Fruit fly (Drosophila melanogaster): Measurements from ENCODE around the gene Vti1a.

The Vti1a gene

dm6 chr3L:709882-710281, 17.2 kb upstream of the Vti1a start:
- TF ChIP-seq CG17801 (GFP tag; optimal IDR thresholded peaks at IDR 0.05; ENCODE audit: partially characterized antibody): no peak

DNA sequence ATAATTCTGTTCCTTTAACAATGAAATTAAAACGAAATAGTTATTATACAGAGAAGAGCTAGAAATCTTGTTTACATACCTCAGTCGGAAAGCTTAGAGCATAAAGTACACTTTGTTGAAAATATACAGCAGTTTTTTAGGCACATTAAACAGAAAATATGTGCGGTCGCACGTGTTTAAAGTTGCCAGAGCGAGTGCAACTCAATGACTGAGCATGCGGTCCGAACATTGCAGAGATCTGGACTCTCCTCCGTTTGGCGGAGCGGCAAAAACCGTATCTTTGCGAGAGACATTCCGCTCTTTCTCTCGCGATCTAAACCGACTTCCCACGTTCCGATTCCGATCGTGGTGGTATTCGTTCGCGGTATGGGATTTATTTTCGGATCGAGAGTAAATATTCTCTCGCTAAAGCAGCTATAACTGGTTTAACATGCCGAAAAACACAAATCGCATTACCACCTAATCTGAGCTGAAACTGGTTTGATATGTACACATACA, 15.3 kb upstream of the Vti1a start, which contains the start of gene CG13895:
TSS of gene CG13895 (minus strand) at position 214 of the 498 bp plus-strand sequence.
- no peak for TF ChIP-seq CG17801 (GFP tag; optimal IDR thresholded peaks at IDR 0.05; ENCODE audit: partially characterized antibody)

dm6 chr3L:704661-705543, 12.2 kb upstream of the Vti1a start:
- no peak for TF ChIP-seq CG17801 (GFP tag; optimal IDR thresholded peaks at IDR 0.05; ENCODE audit: partially characterized antibody)

- no peak for TF ChIP-seq CG17801 (GFP tag; optimal IDR thresholded peaks at IDR 0.05; ENCODE audit: partially characterized antibody)
These were observed 10.6 kb upstream of the Vti1a start for dm6 chr3L:703160-703793.

dm6 chr3L:701798-702635, 9.3 kb upstream of the Vti1a start:
- no peak for TF ChIP-seq CG17801 (GFP tag; optimal IDR thresholded peaks at IDR 0.05; ENCODE audit: partially characterized antibody)

DNA sequence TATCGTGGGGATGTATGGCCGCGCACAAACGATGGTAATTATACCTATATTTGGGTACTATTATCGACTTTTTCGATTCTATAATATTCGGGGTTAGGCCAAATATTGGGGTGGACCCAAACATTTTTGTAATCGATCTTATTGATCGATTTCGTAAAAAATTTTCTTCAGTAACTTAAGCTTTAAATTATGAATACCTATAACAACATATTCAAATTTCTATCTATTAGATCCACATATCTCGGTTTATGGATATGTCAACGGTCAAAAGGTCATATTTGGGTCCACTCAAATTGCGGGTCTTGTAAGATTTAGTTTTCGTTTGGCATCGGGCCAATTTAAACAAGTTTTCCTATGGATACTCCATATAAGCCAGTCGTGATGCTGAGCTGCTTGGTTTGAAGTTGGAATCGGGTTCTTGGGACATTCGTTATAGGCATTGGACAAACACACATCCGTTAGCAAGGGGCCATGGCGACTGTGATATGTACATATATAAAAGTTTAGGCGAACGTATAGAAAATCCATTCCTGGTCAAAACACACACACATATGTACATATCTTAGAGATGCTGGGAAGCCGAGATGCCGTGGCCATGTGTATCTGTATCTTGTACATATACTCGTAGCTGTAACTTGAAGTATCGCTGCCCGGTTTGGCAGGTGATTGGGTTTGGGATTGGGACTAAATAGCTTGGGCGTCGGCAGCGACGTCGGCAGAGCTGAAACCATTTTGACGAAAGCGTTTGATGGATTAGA, 7.6 kb upstream of the Vti1a start:
- no peak for TF ChIP-seq CG17801 (GFP tag; optimal IDR thresholded peaks at IDR 0.05; ENCODE audit: partially characterized antibody)

DNA sequence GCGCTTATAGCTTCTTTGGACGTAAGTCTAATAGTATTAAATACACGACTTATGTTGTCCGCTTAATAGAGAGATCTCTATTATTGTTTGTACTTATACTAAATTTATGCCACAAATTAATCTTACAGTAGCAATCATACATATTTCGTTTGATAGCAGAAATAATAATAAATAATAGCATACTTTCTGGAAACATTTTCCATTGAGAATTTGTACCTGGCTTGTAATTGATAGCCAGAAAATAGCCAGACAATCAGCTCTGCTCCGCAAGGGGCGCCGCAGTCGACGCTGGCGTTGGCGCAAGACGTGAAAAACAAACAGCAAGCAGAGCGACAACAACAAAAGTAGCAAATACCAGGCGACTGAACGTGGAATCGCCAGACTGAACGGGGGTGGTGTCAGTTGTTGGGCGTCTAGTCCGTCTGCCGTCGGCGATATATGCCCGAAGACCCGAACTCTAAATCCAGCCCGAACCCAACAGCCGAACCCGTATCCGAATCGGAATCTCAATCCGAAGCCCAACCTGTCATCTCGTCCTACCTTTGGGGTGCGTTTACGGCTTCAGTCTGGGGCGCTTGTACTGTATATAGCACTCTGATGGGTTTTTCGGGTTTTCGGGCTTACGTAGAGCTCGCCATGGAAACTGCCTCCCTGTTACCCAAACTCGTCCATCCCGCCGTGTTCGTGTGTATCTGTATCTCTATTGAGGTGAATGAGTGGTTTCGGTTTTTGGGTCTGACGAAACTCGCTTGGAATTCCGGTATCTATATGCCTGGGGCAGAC, 6.8 kb upstream of the Vti1a start:
- no peak for TF ChIP-seq CG17801 (GFP tag; optimal IDR thresholded peaks at IDR 0.05; ENCODE audit: partially characterized antibody)

dm6 chr3L:698748-699367, 6.1 kb upstream of the Vti1a start, which contains the start of gene CG13894:
TSS of gene CG13894 (minus strand) at chr3L:699144.
- TF ChIP-seq CG17801 (GFP tag; optimal IDR thresholded peaks at IDR 0.05; ENCODE audit: partially characterized antibody): no peak

- no peak for TF ChIP-seq CG17801 (GFP tag; optimal IDR thresholded peaks at IDR 0.05; ENCODE audit: partially characterized antibody)
These were observed 5.0 kb upstream of the Vti1a start for dm6 chr3L:697724-698123.

DNA sequence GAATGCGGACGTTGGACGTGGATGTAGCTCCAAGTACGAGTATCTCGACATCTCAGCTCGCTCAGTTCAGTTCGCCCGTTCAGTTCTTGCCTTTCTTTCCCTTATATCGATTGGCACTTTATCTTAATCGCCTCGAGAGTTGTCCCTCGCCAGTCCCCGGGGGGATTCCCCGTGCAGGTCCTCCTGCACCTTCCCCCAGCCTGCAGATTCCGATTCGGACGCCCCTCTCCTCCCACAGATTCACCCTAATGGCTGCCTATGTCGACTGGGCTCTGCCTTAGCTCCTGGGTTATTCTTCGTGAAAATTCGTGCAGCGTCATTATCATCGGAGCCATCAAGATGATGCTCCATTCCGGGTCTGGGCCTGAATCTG, 4.3 kb upstream of the Vti1a start:
- no peak for TF ChIP-seq CG17801 (GFP tag; optimal IDR thresholded peaks at IDR 0.05; ENCODE audit: partially characterized antibody)

- no peak for TF ChIP-seq CG17801 (GFP tag; optimal IDR thresholded peaks at IDR 0.05; ENCODE audit: partially characterized antibody)
These were observed 3.8 kb upstream of the Vti1a start for dm6 chr3L:696404-697054.

- TF ChIP-seq CG17801 (GFP tag; optimal IDR thresholded peaks at IDR 0.05; ENCODE audit: partially characterized antibody): no peak
These were observed 2.8 kb upstream of the Vti1a start for dm6 chr3L:695510-695909.

Measured in ovary, adult (tissue).